Fruit fly (Drosophila melanogaster): ENCODE data around the gene CG43446.

The CG43446 gene

dm6 chr3R:20976649-20977048 lies 11.1 kb downstream of the CG43446 start:
- TF ChIP-seq CG10348 (GFP tag; IDR thresholded peaks at IDR 0.05): no peak

- no peak for TF ChIP-seq CG14655 (GFP tag; optimal IDR thresholded peaks at IDR 0.05)
- TF ChIP-seq CG32121 (GFP tag; IDR thresholded peaks at IDR 0.05): no peak; the same call in none of the 2 replicates
- TF ChIP-seq Ets98B (GFP tag; IDR thresholded peaks at IDR 0.05): no peak
- no peak for TF ChIP-seq CG13204 (GFP tag; optimal IDR thresholded peaks at IDR 0.05)
- TF ChIP-seq CG8159 (tag; optimal IDR thresholded peaks at IDR 0.05): no peak
- TF ChIP-seq gl (tag; optimal IDR thresholded peaks at IDR 0.05): no peak
- no peak for TF ChIP-seq CG12605 (GFP tag; IDR thresholded peaks at IDR 0.05)
- TF ChIP-seq Pif1A (GFP tag; optimal IDR thresholded peaks at IDR 0.05): no peak
- TF ChIP-seq CG8301 (tag; optimal IDR thresholded peaks at IDR 0.05): no peak
Measured at dm6 chr3R:20962965-20963364, 24.8 kb downstream of the CG43446 start.

dm6 chr3R:20961993-20962392 lies 25.7 kb downstream of the CG43446 start:
- TF ChIP-seq D1 (tag; optimal IDR thresholded peaks at IDR 0.05): no peak
- TF ChIP-seq Ets98B (GFP tag; IDR thresholded peaks at IDR 0.05): no peak
- no peak for TF ChIP-seq gl (tag; optimal IDR thresholded peaks at IDR 0.05)
- no peak for TF ChIP-seq CG14655 (GFP tag; optimal IDR thresholded peaks at IDR 0.05)
- TF ChIP-seq rn (GFP tag; IDR thresholded peaks at IDR 0.05): no peak
- TF ChIP-seq Pif1A (GFP tag; optimal IDR thresholded peaks at IDR 0.05): no peak
- no peak for TF ChIP-seq CG17806 (tag; optimal IDR thresholded peaks at IDR 0.05)
- TF ChIP-seq EcR (GFP tag; optimal IDR thresholded peaks at IDR 0.05): no peak

- TF ChIP-seq D1 (tag; optimal IDR thresholded peaks at IDR 0.05) (no peak), Pif1A (GFP tag; optimal IDR thresholded peaks at IDR 0.05) (no peak), rn (GFP tag; IDR thresholded peaks at IDR 0.05) (no peak), CG8301 (tag; optimal IDR thresholded peaks at IDR 0.05) (no peak), CG32121 (GFP tag; IDR thresholded peaks at IDR 0.05) (no peak), CG13204 (GFP tag; optimal IDR thresholded peaks at IDR 0.05) (no peak), CG12605 (GFP tag; IDR thresholded peaks at IDR 0.05) (no peak), CG9948 (tag; optimal IDR thresholded peaks at IDR 0.05) (no peak), CG15710 (tag; optimal IDR thresholded peaks at IDR 0.05) (no peak), CG8159 (tag; optimal IDR thresholded peaks at IDR 0.05) (no peak), Pif1B (GFP tag; optimal IDR thresholded peaks at IDR 0.05) (no peak), CG14655 (GFP tag; optimal IDR thresholded peaks at IDR 0.05) (no peak), Ets98B (GFP tag; IDR thresholded peaks at IDR 0.05) (no peak)
Measured at dm6 chr3R:20960881-20961518, 26.7 kb downstream of the CG43446 start.

dm6 chr3R:20958599-20959150 lies 29.1 kb downstream of the CG43446 start:
- no peak for TF ChIP-seq EcR (GFP tag; optimal IDR thresholded peaks at IDR 0.05)

- TF ChIP-seq CG8301 (tag; optimal IDR thresholded peaks at IDR 0.05) (peak; percentile 71), Snoo (tag; optimal IDR thresholded peaks at IDR 0.05) (peak; percentile 71), CG32121 (GFP tag; IDR thresholded peaks at IDR 0.05) (peak; percentile 67), fd96Ca (GFP tag; IDR thresholded peaks at IDR 0.05) (peak; percentile 49), CG34367 (tag; optimal IDR thresholded peaks at IDR 0.05) (peak; percentile 25), Pif1A (GFP tag; optimal IDR thresholded peaks at IDR 0.05) (peak; percentile 59), CG9948 (tag; optimal IDR thresholded peaks at IDR 0.05) (peak; percentile 60), CG13204 (GFP tag; optimal IDR thresholded peaks at IDR 0.05) (no peak), CG14655 (GFP tag; optimal IDR thresholded peaks at IDR 0.05) (peak; percentile 84), CG12605 (GFP tag; IDR thresholded peaks at IDR 0.05) (no peak), Pif1B (GFP tag; optimal IDR thresholded peaks at IDR 0.05) (peak; percentile 51), D1 (tag; optimal IDR thresholded peaks at IDR 0.05) (peak; percentile 19), CG10348 (GFP tag; IDR thresholded peaks at IDR 0.05) (no peak), CG4496 (GFP tag; IDR thresholded peaks at IDR 0.05) (peak; percentile 51; the same call in 1 of the 3 replicates), gl (tag; optimal IDR thresholded peaks at IDR 0.05) (no peak), CG15710 (tag; optimal IDR thresholded peaks at IDR 0.05) (peak; percentile 57), Ets98B (GFP tag; IDR thresholded peaks at IDR 0.05) (peak; percentile 17; the same call in 1 of the 2 replicates), rn (GFP tag; IDR thresholded peaks at IDR 0.05) (no peak), CG17806 (tag; optimal IDR thresholded peaks at IDR 0.05) (peak; percentile 55), EcR (GFP tag; optimal IDR thresholded peaks at IDR 0.05) (no peak), CG8159 (tag; optimal IDR thresholded peaks at IDR 0.05) (peak; percentile 82)
Measured at dm6 chr3R:20956875-20957874, 30.6 kb downstream of the CG43446 start.

Data from whole organism, pupa.